Worm (Caenorhabditis elegans): ENCODE results near the gene sru-11.
A peak's percentile ranks its signal among the peaks of the same experiment; 100 is the strongest.
"Not testable (repeated sequence)": the region's sequence is repeated elsewhere in the genome, so short reads cannot be mapped to it uniquely, and the experiment has no call there.

Gene sru-11

ce11 chrIV:13597813-13598212 is 13.1 kb downstream of the sru-11 start, which contains the start of gene Y45F10B.9:
Gene Y45F10B.9 (minus strand): TSS chrIV:13597913.
- not testable (repeated sequence) for TF ChIP-seq nhr-25 (tag; optimal IDR thresholded peaks at IDR 0.05); nhr-77 (tag; optimal IDR thresholded peaks at IDR 0.05); unc-62 (GFP tag; optimal IDR thresholded peaks at IDR 0.05)

ce11 chrIV:13600643-13601042 is 15.9 kb downstream of the sru-11 start:
- no peak for TF ChIP-seq nhr-237 (tag; optimal IDR thresholded peaks at IDR 0.05)
- TF ChIP-seq snpc-4 (tag; optimal IDR thresholded peaks at IDR 0.05), result peak; percentile 60

- no peak for TF ChIP-seq zag-1 (tag; optimal IDR thresholded peaks at IDR 0.05)
- TF ChIP-seq mdl-1 (tag; optimal IDR thresholded peaks at IDR 0.05), result no peak
- no peak for TF ChIP-seq unc-55 (GFP tag; optimal IDR thresholded peaks at IDR 0.05)
- TF ChIP-seq C34F6.9 (tag; optimal IDR thresholded peaks at IDR 0.05), result no peak
- TF ChIP-seq sem-4 (tag; optimal IDR thresholded peaks at IDR 0.05), result no peak
- TF ChIP-seq fos-1 (tag; optimal IDR thresholded peaks at IDR 0.05), result no peak
- TF ChIP-seq nhr-23 (tag; optimal IDR thresholded peaks at IDR 0.05), result no peak
- no peak for TF ChIP-seq alr-1 (tag; optimal IDR thresholded peaks at IDR 0.05)
- TF ChIP-seq peb-1 (tag; optimal IDR thresholded peaks at IDR 0.05), result no peak
- no peak for TF ChIP-seq gmeb-1 (tag; optimal IDR thresholded peaks at IDR 0.05)
- no peak for TF ChIP-seq nhr-11 (tag; optimal IDR thresholded peaks at IDR 0.05)
- TF ChIP-seq ztf-11 (tag; optimal IDR thresholded peaks at IDR 0.05), result no peak
- no peak for TF ChIP-seq nhr-12 (tag; optimal IDR thresholded peaks at IDR 0.05)
- TF ChIP-seq nhr-237 (tag; optimal IDR thresholded peaks at IDR 0.05), result no peak
- TF ChIP-seq sma-3 (GFP tag; optimal IDR thresholded peaks at IDR 0.05), result no peak
Measured at ce11 chrIV:13601428-13601827, 16.7 kb downstream of the sru-11 start.

ce11 chrIV:13601973-13602669 is 17.4 kb downstream of the sru-11 start, which contains the start of gene Y45F10B.59:
Gene Y45F10B.59 (plus strand): TSS chrIV:13602619.
- TF ChIP-seq snpc-4 (tag; optimal IDR thresholded peaks at IDR 0.05) (peak; percentile 60), C34F6.9 (tag; optimal IDR thresholded peaks at IDR 0.05) (no peak)

- TF ChIP-seq lin-39 (tag; optimal IDR thresholded peaks at IDR 0.05) (no peak), gmeb-1 (tag; optimal IDR thresholded peaks at IDR 0.05) (peak; percentile 18), sma-9 (GFP tag; optimal IDR thresholded peaks at IDR 0.05) (peak; percentile 60), sma-9 (tag; optimal IDR thresholded peaks at IDR 0.05) (no peak), nhr-11 (tag; optimal IDR thresholded peaks at IDR 0.05) (no peak), crh-2 (tag; optimal IDR thresholded peaks at IDR 0.05) (no peak), nhr-129 (tag; optimal IDR thresholded peaks at IDR 0.05) (peak; percentile 12), R02D3.7 (tag; optimal IDR thresholded peaks at IDR 0.05) (no peak), unc-62 (GFP tag; optimal IDR thresholded peaks at IDR 0.05) (no peak), peb-1 (tag; optimal IDR thresholded peaks at IDR 0.05) (no peak), unc-39 (tag; optimal IDR thresholded peaks at IDR 0.05) (no peak), fos-1 (tag; optimal IDR thresholded peaks at IDR 0.05) (peak; percentile 43), ztf-11 (tag; optimal IDR thresholded peaks at IDR 0.05) (no peak), mbf-1 (tag; optimal IDR thresholded peaks at IDR 0.05) (no peak), lsy-2 (tag; optimal IDR thresholded peaks at IDR 0.05) (no peak)
Measured at ce11 chrIV:13609755-13610154, 25.0 kb downstream of the sru-11 start, which contains the start of gene C08F11.13. Gene C08F11.13 (minus strand): TSS chrIV:13609892.

- TF ChIP-seq lin-11 (tag; optimal IDR thresholded peaks at IDR 0.05) (no peak), gmeb-1 (tag; optimal IDR thresholded peaks at IDR 0.05) (no peak), fos-1 (tag; optimal IDR thresholded peaks at IDR 0.05) (no peak), ztf-1 (GFP tag; conservative IDR thresholded peaks at IDR 0.05) (no peak), crh-2 (tag; optimal IDR thresholded peaks at IDR 0.05) (no peak)
Measured at ce11 chrIV:13619203-13619602, 34.5 kb downstream of the sru-11 start, which contains the start of gene C08F11.3. Gene C08F11.3 (plus strand): TSS chrIV:13619503.

- TF ChIP-seq unc-62 (GFP tag; optimal IDR thresholded peaks at IDR 0.05), result no peak
- no peak for TF ChIP-seq lsy-2 (tag; optimal IDR thresholded peaks at IDR 0.05)
- TF ChIP-seq mab-5 (tag; optimal IDR thresholded peaks at IDR 0.05), result no peak
- TF ChIP-seq ztf-11 (tag; optimal IDR thresholded peaks at IDR 0.05), result no peak
- no peak for TF ChIP-seq lin-39 (tag; optimal IDR thresholded peaks at IDR 0.05)
- TF ChIP-seq C34F6.9 (tag; optimal IDR thresholded peaks at IDR 0.05), result no peak
- no peak for TF ChIP-seq nhr-77 (tag; optimal IDR thresholded peaks at IDR 0.05)
- no peak for TF ChIP-seq zag-1 (tag; optimal IDR thresholded peaks at IDR 0.05)
- TF ChIP-seq nhr-6 (tag; optimal IDR thresholded peaks at IDR 0.05), result no peak
- no peak for TF ChIP-seq ceh-82 (tag; optimal IDR thresholded peaks at IDR 0.05)
- TF ChIP-seq elt-1 (tag; optimal IDR thresholded peaks at IDR 0.05), result no peak
- no peak for TF ChIP-seq snpc-4 (tag; optimal IDR thresholded peaks at IDR 0.05)
- no peak for TF ChIP-seq unc-39 (tag; optimal IDR thresholded peaks at IDR 0.05)
- TF ChIP-seq crh-2 (tag; optimal IDR thresholded peaks at IDR 0.05), result no peak
- TF ChIP-seq peb-1 (tag; optimal IDR thresholded peaks at IDR 0.05), result no peak
- TF ChIP-seq skn-1 (tag; optimal IDR thresholded peaks at IDR 0.05), result no peak
Measured at ce11 chrIV:13623533-13623932, 38.8 kb downstream of the sru-11 start, which contains the start of gene C08F11.1. Gene C08F11.1 (plus strand): TSS chrIV:13623833.
